Fruit fly (Drosophila melanogaster) whole organism, embryonic: ENCODE results near the gene CG34039.

Experiments
- Ada2b ChIP-seq: fragments of 200-800 bp; sonication (Bioruptor generic); IDR thresholded peaks from 2 replicates; pipeline ENCODE4 v1.3.6; 2022; ENCODE audit warnings: missing biosample characterization, missing genetic modification characterization
- Adf1 ChIP-seq: fragments of 200-800 bp; sonication (Bioruptor generic); IDR thresholded peaks from 2 replicates; pipeline ENCODE4 v1.3.6; 2022; ENCODE audit warnings: missing biosample characterization, missing genetic modification characterization
- CG10267 ChIP-seq: fragments of 200-800 bp; sonication (Bioruptor generic); optimal IDR thresholded peaks from 2 replicates; lab custom pipeline; 2018; ENCODE audit warnings: missing biosample characterization, mild to moderate bottlenecking, missing genetic modification characterization, moderate library complexity
- CG11247 ChIP-seq: fragments of 200-800 bp; sonication (Bioruptor generic); IDR thresholded peaks from 2 replicates; pipeline ENCODE4 v1.3.6; 2022; ENCODE audit warnings: missing biosample characterization, missing genetic modification characterization
- CG12744 ChIP-seq: fragments of 200-800 bp; sonication (Bioruptor generic); optimal IDR thresholded peaks from 2 replicates; lab custom pipeline; 2016; ENCODE audit warnings: missing biosample characterization, missing genetic modification characterization
- CG1602 ChIP-seq: fragments of 200-800 bp; sonication (Bioruptor generic); optimal IDR thresholded peaks from 3 replicates; lab custom pipeline; 2016; ENCODE audit warnings: missing biosample characterization, missing genetic modification characterization
- CG16813 ChIP-seq: fragments of 200-800 bp; sonication (Bioruptor generic); IDR thresholded peaks from 3 replicates; pipeline ENCODE4 v1.3.6; 2022; ENCODE audit warnings: missing biosample characterization, missing genetic modification characterization; ENCODE audit not compliant: partially characterized antibody
- CG17612 ChIP-seq: fragments of 200-800 bp; sonication (Bioruptor generic); IDR thresholded peaks from 2 replicates; pipeline ENCODE4 v1.3.6; 2022; ENCODE audit warnings: missing biosample characterization, missing genetic modification characterization
- CG17912 ChIP-seq: fragments of 200-800 bp; sonication (Bioruptor generic); optimal IDR thresholded peaks from 2 replicates; lab custom pipeline; 2018; ENCODE audit warnings: missing biosample characterization, mild to moderate bottlenecking, missing genetic modification characterization
- CG18476 ChIP-seq: fragments of 200-800 bp; sonication (Bioruptor generic); optimal IDR thresholded peaks from 2 replicates; lab custom pipeline; 2016; ENCODE audit warnings: missing biosample characterization, mild to moderate bottlenecking, missing genetic modification characterization
- CG18599 ChIP-seq: fragments of 200-800 bp; sonication (Bioruptor generic); optimal IDR thresholded peaks from 3 replicates; lab custom pipeline; 2017; ENCODE audit warnings: missing biosample characterization, missing genetic modification characterization, mild to moderate bottlenecking, moderate library complexity, missing genetic modification reagents
- CG2889 ChIP-seq: fragments of 200-800 bp; sonication (Bioruptor generic); IDR thresholded peaks from 3 replicates; pipeline ENCODE4 v1.3.6; 2022; ENCODE audit warnings: missing biosample characterization, missing genetic modification characterization
- CG30020 ChIP-seq: fragments of 200-800 bp; optimal IDR thresholded peaks from 2 replicates; lab custom pipeline; 2019; ENCODE audit warnings: missing biosample characterization, mild to moderate bottlenecking, missing genetic modification characterization, moderate library complexity
- CG32767 ChIP-seq: fragments of 200-800 bp; sonication (Bioruptor generic); IDR thresholded peaks from 2 replicates; pipeline ENCODE4 v1.3.6; 2022; ENCODE audit warnings: missing biosample characterization, missing genetic modification characterization
- CG4617 ChIP-seq: fragments of 200-800 bp; sonication (Bioruptor generic); optimal IDR thresholded peaks from 3 replicates; lab custom pipeline; 2016; ENCODE audit warnings: missing biosample characterization, missing genetic modification characterization, borderline replicate concordance
- CG6272 ChIP-seq: fragments of 200-800 bp; sonication (Bioruptor generic); IDR thresholded peaks from 2 replicates; pipeline ENCODE4 v1.3.6; 2022; ENCODE audit warnings: missing biosample characterization, missing genetic modification characterization
- CG6813 ChIP-seq: fragments of 200-800 bp; sonication (Bioruptor generic); optimal IDR thresholded peaks from 2 replicates; lab custom pipeline; 2017; ENCODE audit warnings: missing biosample characterization, missing genetic modification characterization, mild to moderate bottlenecking, moderate library complexity, missing genetic modification reagents
- CG7839 ChIP-seq: fragments of 200-800 bp; sonication (Bioruptor generic); optimal IDR thresholded peaks from 3 replicates; lab custom pipeline; 2018; ENCODE audit warnings: missing biosample characterization, mild to moderate bottlenecking, missing genetic modification characterization, moderate library complexity
- CG8944 ChIP-seq: fragments of 200-800 bp; sonication (Bioruptor generic); optimal IDR thresholded peaks from 3 replicates; lab custom pipeline; 2016; ENCODE audit warnings: missing biosample characterization, missing genetic modification characterization
- CG9215 ChIP-seq: fragments of 200-800 bp; sonication (Bioruptor generic); IDR thresholded peaks from 2 replicates; pipeline ENCODE4 v1.3.6; 2022; ENCODE audit warnings: missing biosample characterization, missing genetic modification characterization
- D ChIP-seq, 2 experiments: fragments of 200-800 bp in 1 of 2; fragments of >200 bp in 1 of 2; sonication (Bioruptor generic) in 1 of 2; optimal IDR thresholded peaks; 2 replicates in 1 of 2; 3 replicates in 1 of 2; lab custom pipeline; 2017; ENCODE audit warnings: mild to moderate bottlenecking in 1 of 2, missing biosample characterization in 1 of 2, missing genetic modification characterization in 1 of 2, missing genetic modification reagents in 1 of 2
- Deaf1 ChIP-seq: fragments of 200-800 bp; optimal IDR thresholded peaks from 3 replicates; lab custom pipeline; 2019; ENCODE audit warnings: missing biosample characterization, mild to moderate bottlenecking, missing genetic modification characterization, moderate library complexity
- Dip2 ChIP-seq: fragments of 200-800 bp; sonication (Bioruptor generic); IDR thresholded peaks from 2 replicates; pipeline ENCODE4 v1.3.6; 2022; ENCODE audit warnings: missing biosample characterization, missing genetic modification characterization
- Dll ChIP-seq: fragments of 200-800 bp; sonication (Bioruptor generic); IDR thresholded peaks from 4 replicates; pipeline ENCODE4 v1.3.6; 2022; ENCODE audit warnings: missing biosample characterization, missing genetic modification characterization; ENCODE audit not compliant: partially characterized antibody
- Fer3 ChIP-seq: fragments of 200-800 bp; sonication (Bioruptor generic); optimal IDR thresholded peaks from 2 replicates; lab custom pipeline; 2018; ENCODE audit warnings: missing biosample characterization, mild to moderate bottlenecking, missing genetic modification characterization, moderate library complexity
- Hmr ChIP-seq: fragments of 200-800 bp; sonication (Bioruptor generic); optimal IDR thresholded peaks from 3 replicates; lab custom pipeline; 2017; ENCODE audit warnings: mild to moderate bottlenecking, missing biosample characterization, missing genetic modification reagents, missing genetic modification characterization
- Hr51 ChIP-seq, 2 experiments: fragments of 200-800 bp; sonication (Bioruptor generic); optimal IDR thresholded peaks; 2 replicates in 1 of 2; 3 replicates in 1 of 2; lab custom pipeline; 2016 to 2018; ENCODE audit warnings: missing biosample characterization in 2 of 2, missing genetic modification characterization in 2 of 2, mild to moderate bottlenecking in 1 of 2, moderate library complexity in 1 of 2
- MTF-1 ChIP-seq: fragments of 200-800 bp; sonication (Bioruptor generic); optimal IDR thresholded peaks from 2 replicates; lab custom pipeline; 2018; ENCODE audit warnings: missing biosample characterization, mild to moderate bottlenecking, missing genetic modification characterization, borderline replicate concordance
- Nf-YC ChIP-seq: fragments of 200-800 bp; optimal IDR thresholded peaks from 3 replicates; lab custom pipeline; 2019; ENCODE audit warnings: missing biosample characterization, mild to moderate bottlenecking, missing genetic modification characterization, moderate library complexity
- Optix ChIP-seq: fragments of 200-800 bp; sonication (Bioruptor generic); IDR thresholded peaks from 3 replicates; pipeline ENCODE4 v1.3.6; 2022; ENCODE audit warnings: missing biosample characterization, missing genetic modification characterization
- Side ChIP-seq: fragments of 200-800 bp; sonication (Bioruptor generic); optimal IDR thresholded peaks from 2 replicates; lab custom pipeline; 2016; ENCODE audit warnings: missing biosample characterization, missing genetic modification characterization
- Sry-β ChIP-seq: fragments of 200-800 bp; sonication (Bioruptor generic); optimal IDR thresholded peaks from 2 replicates; lab custom pipeline; 2018; ENCODE audit warnings: missing biosample characterization, mild to moderate bottlenecking, missing genetic modification characterization, moderate library complexity
- cg ChIP-seq: fragments of 200-800 bp; sonication (Bioruptor generic); optimal IDR thresholded peaks from 3 replicates; lab custom pipeline; 2019; ENCODE audit warnings: missing biosample characterization, mild to moderate bottlenecking, missing genetic modification characterization, moderate library complexity
- crp ChIP-seq, 2 experiments: fragments of 200-800 bp; sonication (Bioruptor generic); optimal IDR thresholded peaks; 2 replicates in 1 of 2; 3 replicates in 1 of 2; lab custom pipeline; 2017; ENCODE audit warnings: missing biosample characterization in 2 of 2, missing genetic modification characterization in 2 of 2, mild to moderate bottlenecking in 1 of 2, moderate library complexity in 1 of 2
- danr ChIP-seq: fragments of 200-800 bp; sonication (Bioruptor generic); IDR thresholded peaks from 2 replicates; pipeline ENCODE4 v1.3.6; 2022; ENCODE audit warnings: missing biosample characterization, missing genetic modification characterization
- ems ChIP-seq: fragments of 200-800 bp; sonication (Bioruptor generic); optimal IDR thresholded peaks from 3 replicates; lab custom pipeline; 2016; ENCODE audit warnings: missing biosample characterization, missing genetic modification characterization
- grn ChIP-seq: fragments of 200-800 bp; sonication (Bioruptor generic); optimal IDR thresholded peaks from 3 replicates; lab custom pipeline; 2017; ENCODE audit warnings: missing biosample characterization, missing genetic modification characterization
- knrl ChIP-seq: fragments of 200-800 bp; sonication (Bioruptor generic); IDR thresholded peaks from 3 replicates; pipeline ENCODE4 v1.3.6; 2022; ENCODE audit warnings: missing biosample characterization, missing genetic modification characterization; ENCODE audit not compliant: partially characterized antibody
- lbe ChIP-seq: fragments of 200-800 bp; sonication (Bioruptor generic); optimal IDR thresholded peaks from 2 replicates; lab custom pipeline; 2016; ENCODE audit warnings: missing biosample characterization, mild to moderate bottlenecking, missing genetic modification characterization
- maf-S ChIP-seq: fragments of 200-800 bp; sonication (Bioruptor generic); optimal IDR thresholded peaks from 2 replicates; lab custom pipeline; 2016; ENCODE audit warnings: missing biosample characterization, missing genetic modification characterization
- mam ChIP-seq: fragments of 200-800 bp; sonication (Bioruptor generic); optimal IDR thresholded peaks from 3 replicates; lab custom pipeline; 2016; ENCODE audit warnings: missing biosample characterization, missing genetic modification characterization
- ro ChIP-seq: fragments of 200-800 bp; sonication (Bioruptor generic); IDR thresholded peaks from 2 replicates; pipeline ENCODE4 v1.3.6; 2022; ENCODE audit warnings: missing biosample characterization, missing genetic modification characterization
- sisA ChIP-seq: fragments of 200-800 bp; sonication (Bioruptor generic); IDR thresholded peaks from 2 replicates; pipeline ENCODE4 v1.3.6; 2022; ENCODE audit warnings: missing biosample characterization, missing genetic modification characterization
- sna ChIP-seq: fragments of 200-800 bp; sonication (Bioruptor generic); IDR thresholded peaks from 2 replicates; pipeline ENCODE4 v1.3.6; 2022; ENCODE audit warnings: missing biosample characterization, missing genetic modification characterization; ENCODE audit not compliant: partially characterized antibody
- sob ChIP-seq: fragments of 200-800 bp; sonication (Bioruptor generic); IDR thresholded peaks from 2 replicates; pipeline ENCODE4 v1.3.6; 2022; ENCODE audit warnings: missing biosample characterization, missing genetic modification characterization
- twi ChIP-seq: fragments of 200-800 bp; optimal IDR thresholded peaks from 2 replicates; lab custom pipeline; 2019; ENCODE audit warnings: missing biosample characterization, mild to moderate bottlenecking, missing genetic modification characterization, moderate library complexity
- wor ChIP-seq: fragments of 200-800 bp; sonication (Bioruptor generic); IDR thresholded peaks from 2 replicates; pipeline ENCODE4 v1.3.6; 2022; ENCODE audit warnings: missing biosample characterization, missing genetic modification characterization
- zfh1 ChIP-seq: fragments of 200-800 bp; sonication (Bioruptor generic); IDR thresholded peaks from 3 replicates; pipeline ENCODE4 v1.3.6; 2022; ENCODE audit warnings: missing biosample characterization, missing genetic modification characterization

Gene CG34039

dm6 chr3L:14537435-14537991 is 22.3 kb upstream of the CG34039 start, which contains the start of gene Mpcp2:
Gene Mpcp2, plus strand, starts transcription at chr3L:14537651.
- peak; percentile 39 for TF ChIP-seq MTF-1 (GFP tag; lab: Kevin White, UChicago)
- no peak; the same call in 1 of the 2 replicates for TF ChIP-seq sna
- peak; percentile 69 for TF ChIP-seq CG17912 (GFP tag; lab: Kevin White, UChicago)
- TF ChIP-seq wor (GFP tag; lab: Robert Waterston, UW) = no peak
- peak; percentile 44; the same call in 1 of the 3 replicates for TF ChIP-seq CG16813 (GFP tag; lab: Robert Waterston, UW)
- no peak for TF ChIP-seq maf-S (GFP tag; lab: Kevin White, UChicago)
- TF ChIP-seq CG17612 = no peak
- no peak for TF ChIP-seq CG8944
- TF ChIP-seq sisA (GFP tag; lab: Robert Waterston, UW) = no peak
- no peak; the same call in 1 of the 2 replicates for TF ChIP-seq Adf1 (GFP tag; lab: Robert Waterston, UW)
- peak; percentile 13 for TF ChIP-seq CG7839 (tag; lab: Kevin White, UChicago)
- TF ChIP-seq ems = peak; percentile 15
- TF ChIP-seq crp (GFP tag; optimal IDR thresholded peaks at IDR 0.05; lab: Kevin White, UChicago) = peak in 1 of 2 experiments; percentile 66
- TF ChIP-seq CG18476 (GFP tag; lab: Kevin White, UChicago) = no peak
- 0 out of 4 replicates have a peak, but pooled peaks have one; percentile 39 for TF ChIP-seq Dll (GFP tag; lab: Robert Waterston, UW)
- no peak for TF ChIP-seq CG1602 (GFP tag; lab: Kevin White, UChicago)
- no peak for TF ChIP-seq CG6272 (GFP tag; lab: Robert Waterston, UW)
- TF ChIP-seq CG9215 = no peak
- no peak for TF ChIP-seq Side (GFP tag; lab: Kevin White, UChicago)
- peak; percentile 85 for TF ChIP-seq Hmr
- no peak; the same call in 1 of the 2 replicates for TF ChIP-seq CG32767 (GFP tag; lab: Robert Waterston, UW)
- TF ChIP-seq Ada2b (GFP tag; lab: Robert Waterston, UW) = no peak; the same call in 1 of the 2 replicates
- peak; percentile 54; the same call in 1 of the 3 replicates for TF ChIP-seq knrl (GFP tag; lab: Robert Waterston, UW)
- TF ChIP-seq ro (GFP tag; lab: Robert Waterston, UW) = no peak
- no peak for TF ChIP-seq cg (GFP tag; lab: Kevin White, UChicago)
- TF ChIP-seq Hr51 (GFP tag; optimal IDR thresholded peaks at IDR 0.05; lab: Kevin White, UChicago) = peak in 1 of 2 experiments; percentile 28
- no peak for TF ChIP-seq D (optimal IDR thresholded peaks at IDR 0.05; lab: Kevin White, UChicago)
- TF ChIP-seq D (GFP tag; optimal IDR thresholded peaks at IDR 0.05; lab: Kevin White, UChicago) = no peak
- peak; percentile 25 for TF ChIP-seq twi (tag; lab: Kevin White, UChicago)
- TF ChIP-seq CG10267 (tag; lab: Kevin White, UChicago) = peak; percentile 59
- TF ChIP-seq mam (GFP tag; lab: Kevin White, UChicago) = no peak
- TF ChIP-seq CG18599 (GFP tag; lab: Kevin White, UChicago) = peak; percentile 37
- peak; percentile 25 for TF ChIP-seq grn (GFP tag; lab: Kevin White, UChicago)
- TF ChIP-seq CG2889 = no peak
- peak; percentile 76 for TF ChIP-seq CG4617 (GFP tag; lab: Kevin White, UChicago)
- TF ChIP-seq Sry-β (GFP tag; lab: Kevin White, UChicago) = no peak
- no peak for TF ChIP-seq Dip2 (GFP tag; lab: Robert Waterston, UW)
- peak; percentile 67 for TF ChIP-seq Deaf1
- no peak for TF ChIP-seq danr (GFP tag; lab: Robert Waterston, UW)
- TF ChIP-seq Fer3 (tag; lab: Kevin White, UChicago) = no peak
- no peak for TF ChIP-seq lbe (GFP tag; lab: Kevin White, UChicago)
- no peak for TF ChIP-seq CG11247
- TF ChIP-seq Optix (GFP tag; lab: Robert Waterston, UW) = no peak
- peak; percentile 36 for TF ChIP-seq Nf-YC (tag; lab: Kevin White, UChicago)
- TF ChIP-seq CG6813 (GFP tag; lab: Kevin White, UChicago) = no peak
- no peak for TF ChIP-seq CG12744
- TF ChIP-seq CG30020 = peak; percentile 9
- 0 out of 2 replicates have a peak, but pooled peaks have one; percentile 19 for TF ChIP-seq sob (GFP tag; lab: Robert Waterston, UW)
- TF ChIP-seq zfh1 (GFP tag; lab: Robert Waterston, UW) = 0 out of 3 replicates have a peak, but pooled peaks have one; percentile 35
